Worm (Caenorhabditis elegans): Measurements from ENCODE around the gene srbc-12.

DNA sequence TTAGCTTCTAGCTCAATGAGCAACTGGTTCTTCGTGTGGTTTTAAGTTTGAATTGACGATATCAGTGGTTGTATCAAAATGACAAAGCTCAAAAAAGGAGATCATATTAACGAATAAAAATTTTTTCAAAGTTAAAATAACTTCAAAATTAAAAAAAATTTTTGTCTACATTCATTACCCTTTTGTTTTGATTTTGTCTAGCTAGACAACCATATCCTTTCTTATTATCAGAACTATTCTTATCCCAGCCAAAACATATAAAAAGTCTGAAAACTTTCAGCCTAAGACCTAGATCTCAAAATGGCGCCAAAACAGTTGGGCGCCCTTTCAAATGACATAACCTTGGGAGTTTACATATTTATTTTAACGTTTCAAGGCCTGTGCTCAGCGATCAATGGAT lies 32.4 kb upstream of the srbc-12 start, which contains the start of gene R13D11.1:
- TF ChIP-seq sptf-1 (tag; optimal IDR thresholded peaks at IDR 0.05) (no peak), nhr-76 (tag; optimal IDR thresholded peaks at IDR 0.05) (no peak), ama-1 (optimal IDR thresholded peaks at IDR 0.05) (no peak), lin-35 (GFP tag; optimal IDR thresholded peaks at IDR 0.05) (no peak), skn-1 (tag; optimal IDR thresholded peaks at IDR 0.05) (no peak), fos-1 (tag; optimal IDR thresholded peaks at IDR 0.05) (no peak), elt-2 (tag; optimal IDR thresholded peaks at IDR 0.05) (no peak), nhr-77 (tag; optimal IDR thresholded peaks at IDR 0.05) (no peak), lir-3 (tag; optimal IDR thresholded peaks at IDR 0.05; ENCODE audit: poor library complexity) (no peak), nhr-11 (tag; optimal IDR thresholded peaks at IDR 0.05) (no peak), ceh-8 (GFP tag; optimal IDR thresholded peaks at IDR 0.05) (no peak)

All from whole organism, L1 larva.